Worm (Caenorhabditis elegans): ENCODE results near the gene rpia-1.

- TF ChIP-seq med-1 (GFP tag; optimal IDR thresholded peaks at IDR 0.05; ENCODE audit: insufficient read depth): no peak
- TF ChIP-seq klf-2 (GFP tag; conservative IDR thresholded peaks at IDR 0.05): no peak
- TF ChIP-seq ref-1 (GFP tag; conservative IDR thresholded peaks at IDR 0.05): no peak
- no peak for TF ChIP-seq ztf-29 (GFP tag; IDR thresholded peaks at IDR 0.05)
- no peak for TF ChIP-seq T22C8.4 (GFP tag; IDR thresholded peaks at IDR 0.05)
- TF ChIP-seq tab-1 (GFP tag; IDR thresholded peaks at IDR 0.05): no peak
Observed at ce11 chrIII:7073801-7074386, 49.0 kb upstream of the rpia-1 start, which contains the start of gene ZK418.5.

Measured in whole organism, midembryonic.